Fruit fly (Drosophila melanogaster) S2 (cell line): ENCODE measurements around the gene Cog2.

Source experiments
- CG8478 ChIP-seq: fragments of >200 bp; optimal IDR thresholded peaks from 2 replicates; lab custom pipeline; 2018
- CTCF ChIP-seq, 2 experiments: fragments of >200 bp; optimal IDR thresholded peaks; 2 replicates each; lab custom pipeline; 2018

- TF ChIP-seq CTCF (optimal IDR thresholded peaks at IDR 0.05; lab: Kevin White, UChicago), result no peak
- TF ChIP-seq CG8478 (lab: Kevin White, UChicago), result no peak
These were observed 22.3 kb downstream of the Cog2 start for dm6 chr3R:15339111-15339510.
